Fruit fly (Drosophila melanogaster) whole organism, embryonic: ENCODE measurements around the gene CG14537.

ENCODE experiments used
- Atf6 ChIP-seq: fragments of 200-800 bp; sonication (Bioruptor generic); IDR thresholded peaks from 2 replicates; pipeline ENCODE4 v1.3.6; 2022; ENCODE audit warnings: missing biosample characterization, missing genetic modification characterization
- Bgb ChIP-seq: fragments of 200-800 bp; sonication (Bioruptor generic); IDR thresholded peaks from 2 replicates; pipeline ENCODE4 v1.3.6; 2022; ENCODE audit warnings: missing biosample characterization, missing genetic modification characterization; ENCODE audit not compliant: partially characterized antibody
- CG10321 ChIP-seq: fragments of 200-800 bp; sonication (Bioruptor generic); IDR thresholded peaks from 2 replicates; pipeline ENCODE4 v1.3.6; 2022; ENCODE audit warnings: missing biosample characterization, missing genetic modification characterization
- CG14965 ChIP-seq: fragments of 200-800 bp; sonication (Bioruptor generic); optimal IDR thresholded peaks from 2 replicates; lab custom pipeline; 2016; ENCODE audit warnings: missing biosample characterization, missing genetic modification characterization, borderline replicate concordance
- CG1602 ChIP-seq: fragments of 200-800 bp; sonication (Bioruptor generic); optimal IDR thresholded peaks from 3 replicates; lab custom pipeline; 2016; ENCODE audit warnings: missing biosample characterization, missing genetic modification characterization
- CG16863 ChIP-seq: fragments of 200-800 bp; sonication (Bioruptor generic); optimal IDR thresholded peaks from 3 replicates; lab custom pipeline; 2016; ENCODE audit warnings: missing biosample characterization, missing genetic modification characterization
- CG2199 ChIP-seq: fragments of 200-800 bp; sonication (Bioruptor generic); IDR thresholded peaks from 3 replicates; pipeline ENCODE4 v1.3.6; 2022; ENCODE audit warnings: missing biosample characterization, missing genetic modification characterization
- CG2875 ChIP-seq: fragments of 200-800 bp; sonication (Bioruptor generic); optimal IDR thresholded peaks from 2 replicates; lab custom pipeline; 2017; ENCODE audit warnings: missing biosample characterization, mild to moderate bottlenecking, missing genetic modification characterization, missing genetic modification reagents
- CG30020 ChIP-seq: fragments of 200-800 bp; optimal IDR thresholded peaks from 2 replicates; lab custom pipeline; 2019; ENCODE audit warnings: missing biosample characterization, mild to moderate bottlenecking, missing genetic modification characterization, moderate library complexity
- CG30403 ChIP-seq: fragments of 200-800 bp; sonication (Bioruptor generic); optimal IDR thresholded peaks from 3 replicates; lab custom pipeline; 2016; ENCODE audit warnings: missing biosample characterization, missing genetic modification characterization
- CG33557 ChIP-seq: fragments of 200-800 bp; sonication (Bioruptor generic); optimal IDR thresholded peaks from 2 replicates; lab custom pipeline; 2019; ENCODE audit warnings: missing biosample characterization, mild to moderate bottlenecking, missing genetic modification characterization, moderate library complexity
- CG3995 ChIP-seq: fragments of 200-800 bp; sonication (Bioruptor generic); optimal IDR thresholded peaks from 3 replicates; lab custom pipeline; 2016; ENCODE audit warnings: missing biosample characterization, missing genetic modification characterization
- CG42726 ChIP-seq: fragments of 200-800 bp; sonication (Bioruptor generic); IDR thresholded peaks from 2 replicates; pipeline ENCODE4 v1.3.6; 2022; ENCODE audit warnings: missing biosample characterization, missing genetic modification characterization; ENCODE audit not compliant: partially characterized antibody
- CG43689 ChIP-seq: fragments of 200-800 bp; sonication (Bioruptor generic); IDR thresholded peaks from 2 replicates; pipeline ENCODE4 v1.3.6; 2022; ENCODE audit warnings: missing biosample characterization, missing genetic modification characterization
- CG4854 ChIP-seq: fragments of 200-800 bp; sonication (Bioruptor generic); optimal IDR thresholded peaks from 2 replicates; lab custom pipeline; 2016; ENCODE audit warnings: missing biosample characterization, missing genetic modification characterization, inconsistent platforms
- CG6175 ChIP-seq: fragments of 200-800 bp; sonication (Bioruptor generic); IDR thresholded peaks from 3 replicates; pipeline ENCODE4 v1.3.6; 2022; ENCODE audit warnings: missing biosample characterization, missing genetic modification characterization
- CG7786 ChIP-seq: fragments of 200-800 bp; sonication (Bioruptor generic); optimal IDR thresholded peaks from 2 replicates; lab custom pipeline; 2016; ENCODE audit warnings: missing biosample characterization, missing genetic modification characterization
- CG7963 ChIP-seq: fragments of 200-800 bp; sonication (Bioruptor generic); IDR thresholded peaks from 3 replicates; pipeline ENCODE4 v1.3.6; 2022; ENCODE audit warnings: missing biosample characterization, missing genetic modification characterization; ENCODE audit not compliant: partially characterized antibody
- CG9437 ChIP-seq: fragments of 200-800 bp; sonication (Bioruptor generic); optimal IDR thresholded peaks from 2 replicates; lab custom pipeline; 2018; ENCODE audit warnings: missing biosample characterization, mild to moderate bottlenecking, missing genetic modification characterization
- CG9609 ChIP-seq: fragments of 200-800 bp; sonication (Bioruptor generic); optimal IDR thresholded peaks from 3 replicates; lab custom pipeline; 2016; ENCODE audit warnings: missing biosample characterization, missing genetic modification characterization
- Camta ChIP-seq: fragments of 200-800 bp; sonication (Bioruptor generic); optimal IDR thresholded peaks from 2 replicates; lab custom pipeline; 2016; ENCODE audit warnings: missing biosample characterization, missing genetic modification characterization
- CoRest ChIP-seq: fragments of 200-800 bp; sonication (Bioruptor generic); optimal IDR thresholded peaks from 3 replicates; lab custom pipeline; 2018; ENCODE audit warnings: missing biosample characterization, mild to moderate bottlenecking, missing genetic modification characterization, moderate library complexity
- GATAe ChIP-seq: fragments of 200-800 bp; sonication (Bioruptor generic); conservative IDR thresholded peaks from 2 replicates; pipeline ENCODE4 v1.3.6; 2022; ENCODE audit warnings: missing biosample characterization, missing genetic modification characterization
- HmgD ChIP-seq: fragments of 200-800 bp; sonication (Bioruptor generic); optimal IDR thresholded peaks from 3 replicates; lab custom pipeline; 2016; ENCODE audit warnings: missing biosample characterization, missing genetic modification characterization
- MESR4 ChIP-seq: fragments of 200-800 bp; sonication (Bioruptor generic); optimal IDR thresholded peaks from 2 replicates; lab custom pipeline; 2018; ENCODE audit warnings: missing biosample characterization, mild to moderate bottlenecking, missing genetic modification characterization, moderate library complexity
- Meics ChIP-seq: fragments of 200-800 bp; sonication (Bioruptor generic); optimal IDR thresholded peaks from 2 replicates; lab custom pipeline; 2017; ENCODE audit warnings: missing biosample characterization, mild to moderate bottlenecking, missing genetic modification characterization
- Oli ChIP-seq: fragments of 200-800 bp; sonication (Bioruptor generic); optimal IDR thresholded peaks from 2 replicates; lab custom pipeline; 2018; ENCODE audit warnings: missing biosample characterization, mild to moderate bottlenecking, missing genetic modification characterization, moderate library complexity
- Opbp ChIP-seq: fragments of 200-800 bp; sonication (Bioruptor generic); IDR thresholded peaks from 3 replicates; pipeline ENCODE4 v1.3.6; 2022; ENCODE audit warnings: missing biosample characterization, missing genetic modification characterization; ENCODE audit not compliant: partially characterized antibody
- Ptx1 ChIP-seq: fragments of 200-800 bp; sonication (Bioruptor generic); IDR thresholded peaks from 2 replicates; pipeline ENCODE4 v1.3.6; 2022; ENCODE audit warnings: missing biosample characterization, missing genetic modification characterization
- Ssrp ChIP-seq: fragments of 200-800 bp; sonication (Bioruptor generic); optimal IDR thresholded peaks from 2 replicates; lab custom pipeline; 2018; ENCODE audit warnings: missing biosample characterization, mild to moderate bottlenecking, missing genetic modification characterization, moderate library complexity
- Tbp ChIP-seq: fragments of >200 bp; optimal IDR thresholded peaks from 2 replicates; lab custom pipeline; 2018; ENCODE audit warnings: missing biosample characterization, missing genetic modification characterization
- abd-A ChIP-seq: fragments of 200-800 bp; sonication (Bioruptor generic); optimal IDR thresholded peaks from 3 replicates; lab custom pipeline; 2019; ENCODE audit warnings: missing biosample characterization, mild to moderate bottlenecking, missing genetic modification characterization, moderate library complexity
- bsh ChIP-seq, 2 experiments: fragments of 200-800 bp; sonication (Bioruptor generic); optimal IDR thresholded peaks; 2 replicates each; lab custom pipeline; 2017 to 2018; ENCODE audit warnings: mild to moderate bottlenecking in 2 of 2, missing biosample characterization in 2 of 2, missing genetic modification characterization in 2 of 2, moderate library complexity in 1 of 2
- chinmo ChIP-seq: fragments of 200-800 bp; sonication (Bioruptor generic); IDR thresholded peaks from 4 replicates; pipeline ENCODE4 v1.3.6; 2022; ENCODE audit warnings: missing biosample characterization, missing genetic modification characterization; ENCODE audit not compliant: partially characterized antibody
- cwo ChIP-seq: fragments of 200-800 bp; sonication (Bioruptor generic); optimal IDR thresholded peaks from 3 replicates; lab custom pipeline; 2017; ENCODE audit warnings: missing biosample characterization, missing genetic modification characterization, mild to moderate bottlenecking, moderate library complexity, missing genetic modification reagents
- fd64A ChIP-seq: fragments of 200-800 bp; sonication (Bioruptor generic); optimal IDR thresholded peaks from 3 replicates; lab custom pipeline; 2018; ENCODE audit warnings: missing biosample characterization, mild to moderate bottlenecking, missing genetic modification characterization
- gce ChIP-seq: fragments of 200-800 bp; sonication (Bioruptor generic); IDR thresholded peaks from 3 replicates; pipeline ENCODE4 v1.3.6; 2022; ENCODE audit warnings: missing biosample characterization, missing genetic modification characterization
- grn ChIP-seq: fragments of 200-800 bp; sonication (Bioruptor generic); optimal IDR thresholded peaks from 3 replicates; lab custom pipeline; 2017; ENCODE audit warnings: missing biosample characterization, missing genetic modification characterization
- gro ChIP-seq: fragments of 200-800 bp; sonication (Bioruptor generic); optimal IDR thresholded peaks from 2 replicates; lab custom pipeline; 2016; ENCODE audit warnings: missing biosample characterization, missing genetic modification characterization
- h ChIP-seq: fragments of >200 bp; optimal IDR thresholded peaks from 2 replicates; lab custom pipeline; 2017
- nmo ChIP-seq: fragments of 200-800 bp; sonication (Bioruptor generic); optimal IDR thresholded peaks from 2 replicates; lab custom pipeline; 2018; ENCODE audit warnings: missing biosample characterization, mild to moderate bottlenecking, missing genetic modification characterization, moderate library complexity
- pb ChIP-seq: fragments of 200-800 bp; sonication (Bioruptor generic); optimal IDR thresholded peaks from 3 replicates; lab custom pipeline; 2016; ENCODE audit warnings: missing biosample characterization, missing genetic modification characterization
- pros ChIP-seq: fragments of 200-800 bp; sonication (Bioruptor generic); optimal IDR thresholded peaks from 3 replicates; lab custom pipeline; 2019; ENCODE audit warnings: missing biosample characterization, mild to moderate bottlenecking, missing genetic modification characterization, moderate library complexity
- sc ChIP-seq, 3 experiments: fragments of >200 bp in 2 of 3; fragments of 200-800 bp in 1 of 3; sonication (Bioruptor generic) in 1 of 3; optimal IDR thresholded peaks; 2 replicates in 2 of 3; 3 replicates in 1 of 3; lab custom pipeline; 2017; ENCODE audit warnings: mild to moderate bottlenecking in 1 of 3, missing biosample characterization in 1 of 3, missing genetic modification characterization in 1 of 3, missing genetic modification reagents in 1 of 3
- sens-2 ChIP-seq: fragments of 200-800 bp; sonication (Bioruptor generic); IDR thresholded peaks from 2 replicates; pipeline ENCODE4 v1.3.6; 2022; ENCODE audit warnings: missing biosample characterization, missing genetic modification characterization
- slp2 ChIP-seq: fragments of 200-800 bp; sonication (Bioruptor generic); optimal IDR thresholded peaks from 2 replicates; lab custom pipeline; 2016; ENCODE audit warnings: missing biosample characterization, missing genetic modification characterization
- tgo ChIP-seq: fragments of 200-800 bp; sonication (Bioruptor generic); IDR thresholded peaks from 3 replicates; pipeline ENCODE4 v1.3.6; 2022; ENCODE audit warnings: missing biosample characterization, missing genetic modification characterization
- tll ChIP-seq, 2 experiments: fragments of 200-800 bp in 1 of 2; fragments of >200 bp in 1 of 2; sonication (Bioruptor generic) in 1 of 2; optimal IDR thresholded peaks; 2 replicates each; lab custom pipeline; 2017 to 2019; ENCODE audit warnings: missing biosample characterization in 2 of 2, missing genetic modification characterization in 2 of 2, mild to moderate bottlenecking in 1 of 2, moderate library complexity in 1 of 2
- usp ChIP-seq: fragments of >200 bp; optimal IDR thresholded peaks from 2 replicates; lab custom pipeline; 2017; ENCODE audit warnings: missing biosample characterization, missing genetic modification characterization
- zen ChIP-seq: fragments of 200-800 bp; sonication (Bioruptor generic); optimal IDR thresholded peaks from 3 replicates; lab custom pipeline; 2018; ENCODE audit warnings: missing biosample characterization, mild to moderate bottlenecking, missing genetic modification characterization, moderate library complexity
- zfh2 ChIP-seq: fragments of 200-800 bp; sonication (Bioruptor generic); optimal IDR thresholded peaks from 2 replicates; lab custom pipeline; 2016; ENCODE audit warnings: missing biosample characterization, missing genetic modification characterization

Gene CG14537

DNA sequence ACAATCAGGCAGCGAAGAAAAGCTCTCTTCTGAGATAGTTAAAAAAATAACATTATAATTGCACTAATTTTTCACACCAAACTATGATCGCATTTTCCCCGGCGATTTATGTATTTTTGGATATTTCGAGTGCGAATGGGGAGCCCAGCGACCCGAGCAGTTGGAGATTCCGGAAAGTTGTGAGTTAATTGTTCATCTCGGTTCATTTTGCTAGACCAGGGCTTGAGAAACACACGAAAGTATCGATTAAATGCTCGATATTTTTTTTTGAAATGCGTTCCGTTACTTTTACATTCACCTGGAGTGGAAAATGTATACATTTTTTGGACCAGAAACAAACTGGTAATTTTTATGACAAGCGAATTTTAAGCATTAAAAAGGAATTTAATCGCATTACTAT lies 29.7 kb upstream of the CG14537 start, which contains the start of gene Cdc14 (continued):
- no peak for TF ChIP-seq CG1602 (GFP tag; lab: Kevin White, UChicago)
- TF ChIP-seq grn (GFP tag; lab: Kevin White, UChicago) = no peak
- no peak for TF ChIP-seq CG4854 (GFP tag; lab: Kevin White, UChicago)
- no peak for TF ChIP-seq zen (tag; lab: Kevin White, UChicago)
- TF ChIP-seq Atf6 (GFP tag; lab: Robert Waterston, UW) = no peak
- TF ChIP-seq Ptx1 (GFP tag; lab: Robert Waterston, UW) = no peak
- no peak for TF ChIP-seq sens-2 (GFP tag; lab: Robert Waterston, UW)
- no peak for TF ChIP-seq bsh (GFP tag; optimal IDR thresholded peaks at IDR 0.05; lab: Kevin White, UChicago)
- TF ChIP-seq CG33557 (GFP tag; lab: Kevin White, UChicago) = no peak
- TF ChIP-seq CG9437 (GFP tag; lab: Kevin White, UChicago) = no peak
- no peak for TF ChIP-seq CG9609
- peak; percentile 55; the same call in 1 of the 2 replicates for TF ChIP-seq Bgb
- TF ChIP-seq cwo = no peak
- TF ChIP-seq gro (GFP tag; lab: Kevin White, UChicago) = peak; percentile 23
- no peak for TF ChIP-seq gce (GFP tag; lab: Robert Waterston, UW)
- TF ChIP-seq fd64A = no peak
- no peak for TF ChIP-seq CG43689 (GFP tag; lab: Robert Waterston, UW)
- TF ChIP-seq CG10321 (GFP tag; lab: Robert Waterston, UW) = no peak
- no peak for TF ChIP-seq h
- peak; percentile 42; the same call in 2 of the 3 replicates for TF ChIP-seq CG7963 (GFP tag; lab: Robert Waterston, UW)
- TF ChIP-seq CG16863 (GFP tag; lab: Kevin White, UChicago) = no peak
- TF ChIP-seq Camta = no peak
- peak; percentile 32 for TF ChIP-seq Meics (GFP tag; lab: Kevin White, UChicago)
- TF ChIP-seq abd-A (tag; lab: Kevin White, UChicago) = peak; percentile 52
- peak; percentile 53; the same call in 1 of the 2 replicates for TF ChIP-seq CG42726 (GFP tag; lab: Robert Waterston, UW)
- no peak for TF ChIP-seq GATAe (GFP tag; lab: Robert Waterston, UW)
- no peak for TF ChIP-seq usp (GFP tag; lab: Kevin White, UChicago)
- no peak for TF ChIP-seq CoRest (tag; lab: Kevin White, UChicago)
- TF ChIP-seq CG3995 = peak; percentile 19
- TF ChIP-seq Tbp (GFP tag; lab: Kevin White, UChicago) = no peak
- TF ChIP-seq tll (GFP tag; optimal IDR thresholded peaks at IDR 0.05; lab: Kevin White, UChicago) = no peak
- TF ChIP-seq tgo (GFP tag; lab: Robert Waterston, UW) = no peak
- TF ChIP-seq CG14965 (GFP tag; lab: Kevin White, UChicago) = no peak
- no peak for TF ChIP-seq sc (optimal IDR thresholded peaks at IDR 0.05; lab: Kevin White, UChicago)
- no peak for TF ChIP-seq sc (GFP tag; optimal IDR thresholded peaks at IDR 0.05; lab: Kevin White, UChicago)
- peak; percentile 59 for TF ChIP-seq Opbp
- TF ChIP-seq Ssrp = no peak
- TF ChIP-seq HmgD (GFP tag; lab: Kevin White, UChicago) = no peak
- TF ChIP-seq zfh2 = no peak
- no peak for TF ChIP-seq CG7786 (GFP tag; lab: Kevin White, UChicago)
- TF ChIP-seq pb (GFP tag; lab: Kevin White, UChicago) = no peak
- TF ChIP-seq CG2199 (GFP tag; lab: Robert Waterston, UW) = no peak
- TF ChIP-seq nmo (GFP tag; lab: Kevin White, UChicago) = no peak
- peak; percentile 77; the same call in 2 of the 4 replicates for TF ChIP-seq chinmo (GFP tag; lab: Robert Waterston, UW)
- TF ChIP-seq CG2875 (GFP tag; lab: Kevin White, UChicago) = no peak
- TF ChIP-seq CG30403 (GFP tag; lab: Kevin White, UChicago) = no peak
- no peak for TF ChIP-seq pros (GFP tag; lab: Kevin White, UChicago)
- TF ChIP-seq CG30020 (tag; lab: Kevin White, UChicago) = no peak
- TF ChIP-seq slp2 (GFP tag; lab: Kevin White, UChicago) = no peak
- no peak for TF ChIP-seq Oli (tag; lab: Kevin White, UChicago)
- TF ChIP-seq MESR4 = peak; percentile 49
- no peak for TF ChIP-seq CG6175 (GFP tag; lab: Robert Waterston, UW)
